Fruit fly (Drosophila melanogaster): ENCODE measurements around the gene Prosalpha4.

Prosalpha4 gene

DNA sequence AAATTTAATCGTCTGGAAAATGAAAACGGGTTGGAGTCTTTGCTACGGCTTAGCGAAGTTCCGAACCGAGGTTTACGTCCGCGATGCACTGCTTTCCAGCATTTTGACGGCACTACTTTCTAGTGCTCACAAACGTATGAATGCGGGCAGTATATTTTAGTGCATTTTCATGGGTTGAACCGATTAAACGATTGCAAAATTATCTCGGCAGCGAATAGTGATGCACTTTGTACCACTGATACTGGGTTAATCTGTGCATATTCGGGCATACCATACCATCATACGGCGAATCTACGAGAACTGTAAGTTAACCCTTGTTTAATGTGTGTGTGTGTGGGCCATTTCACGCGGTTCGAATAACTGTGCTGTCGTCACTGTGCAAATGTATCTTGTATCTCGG lies 5.3 kb upstream of the Prosalpha4 start, which contains the start of gene Mfe2 (continued):
- TF ChIP-seq CG8359 (GFP tag; optimal IDR thresholded peaks at IDR 0.05; ENCODE audit: borderline replicate concordance) (no peak), dysf (GFP tag; IDR thresholded peaks at IDR 0.05) (no peak; the same call in 2 of the 3 replicates), crol (GFP tag; IDR thresholded peaks at IDR 0.05) (no peak), vfl (GFP tag; optimal IDR thresholded peaks at IDR 0.05) (peak; percentile 33), CG8089 (GFP tag; optimal IDR thresholded peaks at IDR 0.05) (peak; percentile 12), sr (GFP tag; IDR thresholded peaks at IDR 0.05) (peak; percentile 40; the same call in 1 of the 3 replicates), CG32767 (GFP tag; IDR thresholded peaks at IDR 0.05) (no peak), nom (GFP tag; optimal IDR thresholded peaks at IDR 0.05) (peak; percentile 94), Fer1 (GFP tag; optimal IDR thresholded peaks at IDR 0.05) (no peak), CG12942 (GFP tag; optimal IDR thresholded peaks at IDR 0.05) (peak; percentile 17), CG14965 (GFP tag; optimal IDR thresholded peaks at IDR 0.05; ENCODE audit: borderline replicate concordance) (no peak), stwl (tag; optimal IDR thresholded peaks at IDR 0.05) (peak; percentile 68), Oaz (GFP tag; IDR thresholded peaks at IDR 0.05) (no peak), HHEX (GFP tag; optimal IDR thresholded peaks at IDR 0.05) (peak; percentile 28), H2.0 (GFP tag; IDR thresholded peaks at IDR 0.05) (no peak), CG17328 (GFP tag; IDR thresholded peaks at IDR 0.05) (no peak), usp (GFP tag; optimal IDR thresholded peaks at IDR 0.05) (no peak), Scr (GFP tag; IDR thresholded peaks at IDR 0.05; ENCODE audit: partially characterized antibody) (peak; percentile 36; the same call in 1 of the 2 replicates), CG10462 (GFP tag; optimal IDR thresholded peaks at IDR 0.05) (no peak), CG3838 (GFP tag; optimal IDR thresholded peaks at IDR 0.05) (no peak), dpn (GFP tag; optimal IDR thresholded peaks at IDR 0.05) (peak; percentile 68 to 71), z (GFP tag; IDR thresholded peaks at IDR 0.05) (no peak), nau (GFP tag; optimal IDR thresholded peaks at IDR 0.05) (peak; percentile 2), CG12744 (GFP tag; optimal IDR thresholded peaks at IDR 0.05) (peak; percentile 54), mam (GFP tag; optimal IDR thresholded peaks at IDR 0.05) (peak; percentile 80), MBD-R2 (GFP tag; IDR thresholded peaks at IDR 0.05) (peak; percentile 66), ranshi (GFP tag; IDR thresholded peaks at IDR 0.05) (peak; percentile 52; the same call in 1 of the 2 replicates), Atf3 (GFP tag; optimal IDR thresholded peaks at IDR 0.05) (no peak), Mes4 (GFP tag; optimal IDR thresholded peaks at IDR 0.05) (peak; percentile 39), CG4282 (GFP tag; optimal IDR thresholded peaks at IDR 0.05) (peak; percentile 70), CG2712 (tag; optimal IDR thresholded peaks at IDR 0.05) (peak; percentile 41), Lhr (GFP tag; optimal IDR thresholded peaks at IDR 0.05) (peak; percentile 91), Blimp-1 (GFP tag; optimal IDR thresholded peaks at IDR 0.05) (no peak), slp2 (GFP tag; optimal IDR thresholded peaks at IDR 0.05) (peak; percentile 20), CG4854 (GFP tag; optimal IDR thresholded peaks at IDR 0.05) (peak; percentile 39), wor (GFP tag; IDR thresholded peaks at IDR 0.05) (no peak; the same call in 1 of the 2 replicates), Pdp1 (GFP tag; optimal IDR thresholded peaks at IDR 0.05) (peak; percentile 50 to 57), gcm2 (GFP tag; optimal IDR thresholded peaks at IDR 0.05) (no peak), CG2116 (GFP tag; optimal IDR thresholded peaks at IDR 0.05) (peak; percentile 65), Bdp1 (GFP tag; optimal IDR thresholded peaks at IDR 0.05) (no peak), exex (tag; optimal IDR thresholded peaks at IDR 0.05) (peak; percentile 52), CG4730 (GFP tag; IDR thresholded peaks at IDR 0.05) (no peak), Ssrp (tag; optimal IDR thresholded peaks at IDR 0.05) (no peak), Antp (GFP tag; optimal IDR thresholded peaks at IDR 0.05) (peak; percentile 59), Dp (GFP tag; optimal IDR thresholded peaks at IDR 0.05) (peak; percentile 57), org-1 (GFP tag; optimal IDR thresholded peaks at IDR 0.05) (peak; percentile 40), shn (GFP tag; optimal IDR thresholded peaks at IDR 0.05) (peak; percentile 58), odd (GFP tag; optimal IDR thresholded peaks at IDR 0.05) (no peak), NfI (GFP tag; optimal IDR thresholded peaks at IDR 0.05) (peak; percentile 46), ham (GFP tag; IDR thresholded peaks at IDR 0.05) (no peak), Dip3 (GFP tag; optimal IDR thresholded peaks at IDR 0.05) (peak; percentile 58), Hmx (GFP tag; optimal IDR thresholded peaks at IDR 0.05) (no peak)
